Fruit fly (Drosophila melanogaster) whole organism, embryonic: ENCODE data around the gene CG3224.

Experiments
- Atf6 ChIP-seq: fragments of 200-800 bp; sonication (Bioruptor generic); IDR thresholded peaks from 2 replicates; pipeline ENCODE4 v1.3.6; 2022; ENCODE audit warnings: missing biosample characterization, missing genetic modification characterization
- B-H2 ChIP-seq: fragments of 200-800 bp; sonication (Bioruptor generic); optimal IDR thresholded peaks from 2 replicates; lab custom pipeline; 2018; ENCODE audit warnings: missing biosample characterization, mild to moderate bottlenecking, missing genetic modification characterization
- Blimp-1 ChIP-seq: fragments of 200-800 bp; sonication (Bioruptor generic); optimal IDR thresholded peaks from 3 replicates; lab custom pipeline; 2018; ENCODE audit warnings: missing biosample characterization, missing genetic modification characterization, mild to moderate bottlenecking, moderate library complexity, missing genetic modification reagents
- BtbVII ChIP-seq: fragments of 200-800 bp; sonication (Bioruptor generic); optimal IDR thresholded peaks from 3 replicates; lab custom pipeline; 2017; ENCODE audit warnings: missing biosample characterization, mild to moderate bottlenecking, missing genetic modification characterization
- CG10147 ChIP-seq: fragments of 200-800 bp; sonication (Bioruptor generic); optimal IDR thresholded peaks from 2 replicates; lab custom pipeline; 2019; ENCODE audit warnings: missing biosample characterization, mild to moderate bottlenecking, missing genetic modification characterization, moderate library complexity
- CG10267 ChIP-seq: fragments of 200-800 bp; sonication (Bioruptor generic); optimal IDR thresholded peaks from 2 replicates; lab custom pipeline; 2018; ENCODE audit warnings: missing biosample characterization, mild to moderate bottlenecking, missing genetic modification characterization, moderate library complexity
- CG12219 ChIP-seq: fragments of 200-800 bp; sonication (Bioruptor generic); optimal IDR thresholded peaks from 3 replicates; lab custom pipeline; 2018; ENCODE audit warnings: missing biosample characterization, mild to moderate bottlenecking, missing genetic modification characterization
- CG15479 ChIP-seq: fragments of 200-800 bp; sonication (Bioruptor generic); optimal IDR thresholded peaks from 3 replicates; lab custom pipeline; 2019; ENCODE audit warnings: missing biosample characterization, mild to moderate bottlenecking, missing genetic modification characterization, moderate library complexity
- CG18619 ChIP-seq: fragments of 200-800 bp; sonication (Bioruptor generic); optimal IDR thresholded peaks from 3 replicates; lab custom pipeline; 2017; ENCODE audit warnings: missing biosample characterization, mild to moderate bottlenecking, missing genetic modification characterization
- CG18764 ChIP-seq: fragments of 200-800 bp; sonication (Bioruptor generic); optimal IDR thresholded peaks from 3 replicates; lab custom pipeline; 2016; ENCODE audit warnings: missing biosample characterization, missing genetic modification characterization
- CG2116 ChIP-seq: fragments of 200-800 bp; sonication (Bioruptor generic); optimal IDR thresholded peaks from 3 replicates; lab custom pipeline; 2018; ENCODE audit warnings: missing biosample characterization, mild to moderate bottlenecking, missing genetic modification characterization
- CG2120 ChIP-seq: fragments of 200-800 bp; sonication (Bioruptor generic); optimal IDR thresholded peaks from 3 replicates; lab custom pipeline; 2016; ENCODE audit warnings: missing biosample characterization, missing genetic modification characterization
- CG33213 ChIP-seq: fragments of 200-800 bp; sonication (Bioruptor generic); optimal IDR thresholded peaks from 3 replicates; lab custom pipeline; 2016; ENCODE audit warnings: missing biosample characterization, missing genetic modification characterization
- CG34422 ChIP-seq: fragments of 200-800 bp; sonication (Bioruptor generic); IDR thresholded peaks from 3 replicates; pipeline ENCODE4 v1.3.6; 2022; ENCODE audit warnings: missing biosample characterization, missing genetic modification characterization
- CG3726 ChIP-seq: fragments of 200-800 bp; sonication (Bioruptor generic); IDR thresholded peaks from 3 replicates; pipeline ENCODE4, ENCODE4 v1.3.6; 2022; ENCODE audit warnings: missing biosample characterization, missing genetic modification characterization
- CG6254 ChIP-seq: fragments of 200-800 bp; sonication (Bioruptor generic); optimal IDR thresholded peaks from 3 replicates; lab custom pipeline; 2017; ENCODE audit warnings: mild to moderate bottlenecking, missing biosample characterization, missing genetic modification reagents, missing genetic modification characterization
- CG6683 ChIP-seq: fragments of 200-800 bp; sonication (Bioruptor generic); optimal IDR thresholded peaks from 2 replicates; lab custom pipeline; 2017; ENCODE audit warnings: missing biosample characterization, mild to moderate bottlenecking, missing genetic modification characterization, missing genetic modification reagents
- CG8388 ChIP-seq: fragments of 200-800 bp; sonication (Bioruptor generic); optimal IDR thresholded peaks from 2 replicates; lab custom pipeline; 2019; ENCODE audit warnings: missing biosample characterization, mild to moderate bottlenecking, missing genetic modification characterization, moderate library complexity
- CG8924 ChIP-seq: fragments of 200-800 bp; optimal IDR thresholded peaks from 3 replicates; lab custom pipeline; 2019; ENCODE audit warnings: missing biosample characterization, mild to moderate bottlenecking, missing genetic modification characterization, moderate library complexity
- Hmr ChIP-seq: fragments of 200-800 bp; sonication (Bioruptor generic); optimal IDR thresholded peaks from 3 replicates; lab custom pipeline; 2017; ENCODE audit warnings: mild to moderate bottlenecking, missing biosample characterization, missing genetic modification reagents, missing genetic modification characterization
- Hr51 ChIP-seq, 2 experiments: fragments of 200-800 bp; sonication (Bioruptor generic); optimal IDR thresholded peaks; 2 replicates in 1 of 2; 3 replicates in 1 of 2; lab custom pipeline; 2016 to 2018; ENCODE audit warnings: missing biosample characterization in 2 of 2, missing genetic modification characterization in 2 of 2, mild to moderate bottlenecking in 1 of 2, moderate library complexity in 1 of 2
- Hsf ChIP-seq: fragments of 200-800 bp; sonication (Bioruptor generic); optimal IDR thresholded peaks from 3 replicates; lab custom pipeline; 2016; ENCODE audit warnings: missing biosample characterization, missing genetic modification characterization
- MBD-R2 ChIP-seq: fragments of 200-800 bp; sonication (Bioruptor generic); IDR thresholded peaks from 2 replicates; pipeline ENCODE4 v1.3.6; 2022; ENCODE audit warnings: missing biosample characterization, missing genetic modification characterization
- Meics ChIP-seq: fragments of 200-800 bp; sonication (Bioruptor generic); optimal IDR thresholded peaks from 2 replicates; lab custom pipeline; 2017; ENCODE audit warnings: missing biosample characterization, mild to moderate bottlenecking, missing genetic modification characterization
- Opbp ChIP-seq: fragments of 200-800 bp; sonication (Bioruptor generic); IDR thresholded peaks from 3 replicates; pipeline ENCODE4 v1.3.6; 2022; ENCODE audit warnings: missing biosample characterization, missing genetic modification characterization; ENCODE audit not compliant: partially characterized antibody
- Rfx ChIP-seq: fragments of 200-800 bp; sonication (Bioruptor generic); IDR thresholded peaks from 2 replicates; pipeline ENCODE4 v1.3.6; 2022; ENCODE audit warnings: missing biosample characterization, missing genetic modification characterization
- Scr ChIP-seq: fragments of 200-800 bp; sonication (Bioruptor generic); IDR thresholded peaks from 2 replicates; pipeline ENCODE4 v1.3.6; 2022; ENCODE audit warnings: missing biosample characterization, missing genetic modification characterization; ENCODE audit not compliant: partially characterized antibody
- Ssrp ChIP-seq: fragments of 200-800 bp; sonication (Bioruptor generic); optimal IDR thresholded peaks from 2 replicates; lab custom pipeline; 2018; ENCODE audit warnings: missing biosample characterization, mild to moderate bottlenecking, missing genetic modification characterization, moderate library complexity
- Trl ChIP-seq, 3 experiments: fragments of >200 bp in 2 of 3; fragments of 200-800 bp in 1 of 3; sonication (Bioruptor generic) in 1 of 3; optimal IDR thresholded peaks; 2 replicates in 1 of 3; 3 replicates in 2 of 3; lab custom pipeline; 2016 to 2017; ENCODE audit warnings: missing biosample characterization in 1 of 3, missing genetic modification characterization in 1 of 3
- bab2 ChIP-seq: fragments of 200-800 bp; sonication (Bioruptor generic); optimal IDR thresholded peaks from 2 replicates; lab custom pipeline; 2016; ENCODE audit warnings: missing biosample characterization, missing genetic modification characterization
- cato ChIP-seq: fragments of 200-800 bp; sonication (Bioruptor generic); optimal IDR thresholded peaks from 2 replicates; lab custom pipeline; 2016; ENCODE audit warnings: missing biosample characterization, missing genetic modification characterization, borderline replicate concordance
- cg ChIP-seq: fragments of 200-800 bp; sonication (Bioruptor generic); optimal IDR thresholded peaks from 3 replicates; lab custom pipeline; 2019; ENCODE audit warnings: missing biosample characterization, mild to moderate bottlenecking, missing genetic modification characterization, moderate library complexity
- dati ChIP-seq: fragments of 200-800 bp; sonication (Bioruptor generic); IDR thresholded peaks from 2 replicates; pipeline ENCODE4 v1.3.6; 2022; ENCODE audit warnings: missing biosample characterization, missing genetic modification characterization
- dpn ChIP-seq, 2 experiments: fragments of 200-800 bp; sonication (Bioruptor generic); optimal IDR thresholded peaks; 3 replicates each; lab custom pipeline; 2016; ENCODE audit warnings: missing biosample characterization in 2 of 2, missing genetic modification characterization in 2 of 2
- emc ChIP-seq: fragments of 200-800 bp; sonication (Bioruptor generic); optimal IDR thresholded peaks from 2 replicates; lab custom pipeline; 2016; ENCODE audit warnings: missing biosample characterization, missing genetic modification characterization
- fd3F ChIP-seq: fragments of 200-800 bp; sonication (Bioruptor generic); optimal IDR thresholded peaks from 2 replicates; lab custom pipeline; 2018; ENCODE audit warnings: missing biosample characterization, mild to moderate bottlenecking, missing genetic modification characterization, moderate library complexity
- gro ChIP-seq: fragments of 200-800 bp; sonication (Bioruptor generic); optimal IDR thresholded peaks from 2 replicates; lab custom pipeline; 2016; ENCODE audit warnings: missing biosample characterization, missing genetic modification characterization
- gsb-n ChIP-seq: fragments of 200-800 bp; sonication (Bioruptor generic); optimal IDR thresholded peaks from 3 replicates; lab custom pipeline; 2018; ENCODE audit warnings: missing biosample characterization, mild to moderate bottlenecking, missing genetic modification characterization
- lab ChIP-seq: fragments of 200-800 bp; sonication (Bioruptor generic); optimal IDR thresholded peaks from 3 replicates; lab custom pipeline; 2017; ENCODE audit warnings: missing biosample characterization, missing genetic modification characterization, mild to moderate bottlenecking, moderate library complexity, missing genetic modification reagents
- nerfin-2 ChIP-seq: fragments of 200-800 bp; sonication (Bioruptor generic); IDR thresholded peaks from 2 replicates; pipeline ENCODE4 v1.3.6; 2022; ENCODE audit warnings: missing biosample characterization, missing genetic modification characterization; ENCODE audit not compliant: partially characterized antibody
- oc ChIP-seq: fragments of 200-800 bp; sonication (Bioruptor generic); optimal IDR thresholded peaks from 2 replicates; lab custom pipeline; 2018; ENCODE audit warnings: missing biosample characterization, mild to moderate bottlenecking, missing genetic modification characterization, moderate library complexity
- pum ChIP-seq: fragments of 200-800 bp; sonication (Bioruptor generic); optimal IDR thresholded peaks from 2 replicates; lab custom pipeline; 2016; ENCODE audit warnings: missing biosample characterization, missing genetic modification characterization
- sc ChIP-seq, 3 experiments: fragments of >200 bp in 2 of 3; fragments of 200-800 bp in 1 of 3; sonication (Bioruptor generic) in 1 of 3; optimal IDR thresholded peaks; 2 replicates in 2 of 3; 3 replicates in 1 of 3; lab custom pipeline; 2017; ENCODE audit warnings: mild to moderate bottlenecking in 1 of 3, missing biosample characterization in 1 of 3, missing genetic modification characterization in 1 of 3, missing genetic modification reagents in 1 of 3
- scrt ChIP-seq: fragments of 200-800 bp; sonication (Bioruptor generic); optimal IDR thresholded peaks from 2 replicates; lab custom pipeline; 2018; ENCODE audit warnings: missing biosample characterization, mild to moderate bottlenecking, missing genetic modification characterization, moderate library complexity
- sr ChIP-seq: fragments of 200-800 bp; sonication (Bioruptor generic); IDR thresholded peaks from 3 replicates; pipeline ENCODE4 v1.3.6; 2022; ENCODE audit warnings: missing biosample characterization, missing genetic modification characterization
- twi ChIP-seq: fragments of 200-800 bp; optimal IDR thresholded peaks from 2 replicates; lab custom pipeline; 2019; ENCODE audit warnings: missing biosample characterization, mild to moderate bottlenecking, missing genetic modification characterization, moderate library complexity

Gene CG3224

dm6 chrX:6656626-6657558 lies 4.4 kb downstream of the CG3224 start (continued):
- TF ChIP-seq CG15479, result peak; percentile 53
- peak; percentile 11 for TF ChIP-seq CG6683 (GFP tag; lab: Kevin White, UChicago)
- TF ChIP-seq bab2, result no peak
- peak; percentile 56 for TF ChIP-seq lab
- TF ChIP-seq dati (GFP tag; lab: Robert Waterston, UW), result no peak
- TF ChIP-seq CG18764 (GFP tag; lab: Kevin White, UChicago), result no peak
- TF ChIP-seq CG18619 (GFP tag; lab: Kevin White, UChicago), result peak; percentile 3
- no peak for TF ChIP-seq Opbp (GFP tag; lab: Robert Waterston, UW)
- peak; percentile 55 for TF ChIP-seq CG8924 (tag; lab: Kevin White, UChicago)
- TF ChIP-seq B-H2 (GFP tag; lab: Kevin White, UChicago), result peak; percentile 69
- TF ChIP-seq oc (tag; lab: Kevin White, UChicago), result no peak
- peak; percentile 58 to 75 for TF ChIP-seq Trl (optimal IDR thresholded peaks at IDR 0.05; lab: Kevin White, UChicago)
- no peak for TF ChIP-seq Trl (GFP tag; optimal IDR thresholded peaks at IDR 0.05; lab: Kevin White, UChicago)
- TF ChIP-seq Hr51 (GFP tag; optimal IDR thresholded peaks at IDR 0.05; lab: Kevin White, UChicago), result peak in 1 of 2 experiments; percentile 62
- peak; percentile 96 for TF ChIP-seq sr (GFP tag; lab: Robert Waterston, UW)
- peak; percentile 33 for TF ChIP-seq CG2120 (GFP tag; lab: Kevin White, UChicago)
- no peak for TF ChIP-seq gsb-n (tag; lab: Kevin White, UChicago)
- no peak for TF ChIP-seq fd3F (GFP tag; lab: Kevin White, UChicago)
- peak; percentile 25 for TF ChIP-seq CG6254 (GFP tag; lab: Kevin White, UChicago)
- no peak for TF ChIP-seq CG3726 (GFP tag; lab: Robert Waterston, UW)
- no peak for TF ChIP-seq CG33213 (GFP tag; lab: Kevin White, UChicago)
- TF ChIP-seq CG10147 (GFP tag; lab: Kevin White, UChicago), result peak; percentile 72
- peak; percentile 5 for TF ChIP-seq cg
- TF ChIP-seq Blimp-1 (GFP tag; lab: Kevin White, UChicago), result peak; percentile 94
- peak; percentile 46 for TF ChIP-seq Rfx
- TF ChIP-seq Hmr (GFP tag; lab: Kevin White, UChicago), result peak; percentile 69
- peak; percentile 76 for TF ChIP-seq BtbVII (GFP tag; lab: Kevin White, UChicago)
- peak; percentile 51; the same call in 1 of the 2 replicates for TF ChIP-seq Atf6
- TF ChIP-seq nerfin-2 (GFP tag; lab: Robert Waterston, UW), result no peak
- TF ChIP-seq twi, result peak; percentile 24
- no peak for TF ChIP-seq Hsf (GFP tag; lab: Kevin White, UChicago)
- peak; percentile 57 for TF ChIP-seq Meics (GFP tag; lab: Kevin White, UChicago)
- peak; percentile 30 for TF ChIP-seq CG12219 (GFP tag; lab: Kevin White, UChicago)
- TF ChIP-seq CG34422, result no peak
- peak; percentile 48 for TF ChIP-seq CG10267 (tag; lab: Kevin White, UChicago)
- peak; percentile 59 for TF ChIP-seq scrt (GFP tag; lab: Kevin White, UChicago)
- no peak for TF ChIP-seq sc (optimal IDR thresholded peaks at IDR 0.05; lab: Kevin White, UChicago)
- TF ChIP-seq sc (GFP tag; optimal IDR thresholded peaks at IDR 0.05; lab: Kevin White, UChicago), result no peak
- TF ChIP-seq dpn (GFP tag; optimal IDR thresholded peaks at IDR 0.05; lab: Kevin White, UChicago), result peak in 1 of 2 experiments; percentile 11
- no peak for TF ChIP-seq MBD-R2
- TF ChIP-seq Scr (GFP tag; lab: Robert Waterston, UW), result peak; percentile 15; the same call in 1 of the 2 replicates
- peak; percentile 37 for TF ChIP-seq CG8388
- peak; percentile 3 for TF ChIP-seq CG2116 (GFP tag; lab: Kevin White, UChicago)
- no peak for TF ChIP-seq pum (GFP tag; lab: Kevin White, UChicago)
- TF ChIP-seq cato, result no peak
- TF ChIP-seq gro (GFP tag; lab: Kevin White, UChicago), result no peak
- no peak for TF ChIP-seq emc (GFP tag; lab: Kevin White, UChicago)
- peak; percentile 31 for TF ChIP-seq Ssrp
